Worm (Caenorhabditis elegans) whole organism, L1 larva: Measurements from ENCODE around the gene col-13.

Source experiments
- C04F5.9 ChIP-seq: sonication (generic microtip); optimal IDR thresholded peaks from 2 replicates; lab custom pipeline; 2016; ENCODE audit warnings: missing genetic modification characterization, missing compliant biosample characterization
- Y116A8C.19 ChIP-seq: sonication (generic microtip); optimal IDR thresholded peaks from 2 replicates; lab custom pipeline; 2016; ENCODE audit warnings: missing compliant biosample characterization, missing genetic modification characterization, borderline replicate concordance
- ama-1 ChIP-seq: fragments of 150-350 bp; optimal IDR thresholded peaks from 2 replicates; lab custom pipeline; 2014
- ceh-63 ChIP-seq: fragments of 200-800 bp; sonication (Bioruptor generic); optimal IDR thresholded peaks from 2 replicates; lab custom pipeline; 2018; ENCODE audit warnings: mild to moderate bottlenecking, missing genetic modification characterization, missing compliant biosample characterization
- ceh-88 ChIP-seq: fragments of 200-800 bp; sonication (Bioruptor generic); IDR thresholded peaks from 2 replicates; pipeline ENCODE4 v1.3.6; 2022; ENCODE audit warnings: missing genetic modification characterization, missing compliant biosample characterization
- ces-1 ChIP-seq: fragments of 150-350 bp; optimal IDR thresholded peaks from 2 replicates; lab custom pipeline; 2014; ENCODE audit warnings: missing biosample characterization, missing genetic modification reagents, missing genetic modification characterization
- dpl-1 ChIP-seq, 3 experiments: fragments of 150-350 bp in 2 of 3; sonication (generic microtip) in 1 of 3; optimal IDR thresholded peaks; 2 replicates each; lab custom pipeline; 2014 to 2017; ENCODE audit warnings: missing biosample characterization in 3 of 3, missing genetic modification characterization in 3 of 3, missing genetic modification reagents in 3 of 3
- dsc-1 ChIP-seq: sonication (generic microtip); optimal IDR thresholded peaks from 2 replicates; lab custom pipeline; 2016; ENCODE audit warnings: mild to moderate bottlenecking, missing genetic modification characterization, missing compliant biosample characterization
- efl-1 ChIP-seq, 4 experiments: fragments of 150-350 bp; optimal IDR thresholded peaks in 3 of 4; peaks in 1 of 4; 1 replicate in 1 of 4; 2 replicates in 3 of 4; lab custom pipeline; 2014; ENCODE audit warnings: missing biosample characterization in 2 of 4, missing genetic modification characterization in 2 of 4, missing genetic modification reagents in 2 of 4
- fkh-4 ChIP-seq: sonication (generic microtip); optimal IDR thresholded peaks from 2 replicates; lab custom pipeline; 2016; ENCODE audit warnings: missing compliant biosample characterization, missing genetic modification characterization, borderline replicate concordance
- fkh-8 ChIP-seq: sonication (generic microtip); optimal IDR thresholded peaks from 2 replicates; lab custom pipeline; 2016; ENCODE audit warnings: mild to moderate bottlenecking, missing genetic modification characterization, missing compliant biosample characterization
- hlh-17 ChIP-seq: fragments of 200-800 bp; sonication (Bioruptor generic); optimal IDR thresholded peaks from 2 replicates; lab custom pipeline; 2018; ENCODE audit warnings: missing genetic modification characterization, mild to moderate bottlenecking, missing compliant biosample characterization, moderate library complexity, borderline replicate concordance
- hlh-4 ChIP-seq: sonication (generic microtip); optimal IDR thresholded peaks from 2 replicates; lab custom pipeline; 2016; ENCODE audit warnings: mild to moderate bottlenecking, missing genetic modification characterization, missing compliant biosample characterization
- hpl-2 ChIP-seq: fragments of 150-350 bp; optimal IDR thresholded peaks from 2 replicates; lab custom pipeline; 2014; ENCODE audit warnings: missing biosample characterization, missing genetic modification reagents, missing genetic modification characterization
- jun-1 ChIP-seq: fragments of 150-350 bp; optimal IDR thresholded peaks from 2 replicates; lab custom pipeline; 2014; ENCODE audit warnings: missing biosample characterization, missing genetic modification reagents, missing genetic modification characterization
- lin-14 ChIP-seq: fragments of 200-800 bp; sonication (Bioruptor generic); optimal IDR thresholded peaks from 2 replicates; lab custom pipeline; 2018; ENCODE audit warnings: mild to moderate bottlenecking, missing genetic modification characterization, moderate library complexity, missing compliant biosample characterization
- lin-15B ChIP-seq: fragments of 150-350 bp; sonication (generic microtip); optimal IDR thresholded peaks from 3 replicates; lab custom pipeline; 2014; ENCODE audit warnings: missing biosample characterization, missing genetic modification characterization
- lin-35 ChIP-seq, 2 experiments: fragments of 150-350 bp; optimal IDR thresholded peaks; 2 replicates each; lab custom pipeline; 2014; ENCODE audit warnings: missing biosample characterization in 2 of 2, missing genetic modification characterization in 2 of 2, missing genetic modification reagents in 2 of 2
- lsy-2 ChIP-seq, 2 experiments: fragments of 150-350 bp; optimal IDR thresholded peaks; 2 replicates each; lab custom pipeline; 2014; ENCODE audit warnings: missing biosample characterization in 2 of 2, missing genetic modification characterization in 2 of 2
- mab-9 ChIP-seq: fragments of 200-800 bp; sonication (Bioruptor generic); IDR thresholded peaks from 2 replicates; pipeline ENCODE4 v1.3.6; 2022; ENCODE audit warnings: missing genetic modification reagents, missing genetic modification characterization, missing compliant biosample characterization
- mdl-1 ChIP-seq, 2 experiments: fragments of 150-350 bp; optimal IDR thresholded peaks; 2 replicates each; lab custom pipeline; 2014 to 2017; ENCODE audit warnings: missing biosample characterization in 2 of 2, missing genetic modification characterization in 2 of 2, inconsistent platforms in 1 of 2
- mep-1 ChIP-seq: fragments of 150-350 bp; optimal IDR thresholded peaks from 2 replicates; lab custom pipeline; 2014; ENCODE audit warnings: missing biosample characterization, missing genetic modification characterization
- nhr-11 ChIP-seq: fragments of 150-350 bp; optimal IDR thresholded peaks from 2 replicates; lab custom pipeline; 2014; ENCODE audit warnings: missing biosample characterization, missing genetic modification characterization
- nhr-12 ChIP-seq: sonication (generic microtip); optimal IDR thresholded peaks from 2 replicates; lab custom pipeline; 2017; ENCODE audit warnings: missing biosample characterization, missing genetic modification characterization
- nhr-19 ChIP-seq: fragments of 200-800 bp; sonication (Bioruptor generic); conservative IDR thresholded peaks from 2 replicates; pipeline ENCODE4 v1.3.6; 2022; ENCODE audit warnings: missing genetic modification characterization, missing compliant biosample characterization
- nhr-20 ChIP-seq: sonication (generic microtip); optimal IDR thresholded peaks from 2 replicates; lab custom pipeline; 2016; ENCODE audit warnings: mild to moderate bottlenecking, missing genetic modification characterization, missing compliant biosample characterization
- nhr-237 ChIP-seq: fragments of 150-350 bp; optimal IDR thresholded peaks from 2 replicates; lab custom pipeline; 2014; ENCODE audit warnings: missing biosample characterization, missing genetic modification characterization
- nhr-28 ChIP-seq: fragments of 150-350 bp; optimal IDR thresholded peaks from 2 replicates; lab custom pipeline; 2014; ENCODE audit warnings: missing biosample characterization, missing genetic modification characterization
- nhr-47 ChIP-seq: sonication (generic microtip); optimal IDR thresholded peaks from 2 replicates; lab custom pipeline; 2016; ENCODE audit warnings: mild to moderate bottlenecking, missing genetic modification characterization, moderate library complexity, missing compliant biosample characterization
- nhr-71 ChIP-seq: sonication (generic microtip); optimal IDR thresholded peaks from 2 replicates; lab custom pipeline; 2016; ENCODE audit warnings: mild to moderate bottlenecking, missing genetic modification characterization, moderate library complexity, missing compliant biosample characterization
- nhr-76 ChIP-seq: sonication (generic microtip); optimal IDR thresholded peaks from 2 replicates; lab custom pipeline; 2017; ENCODE audit warnings: missing biosample characterization, missing genetic modification characterization
- nhr-90 ChIP-seq: sonication (generic microtip); optimal IDR thresholded peaks from 2 replicates; lab custom pipeline; 2016; ENCODE audit warnings: mild to moderate bottlenecking, missing genetic modification characterization, missing compliant biosample characterization; ENCODE audit not compliant: poor library complexity
- pqm-1 ChIP-seq: sonication (generic microtip); optimal IDR thresholded peaks from 3 replicates; lab custom pipeline; 2017; ENCODE audit warnings: missing biosample characterization, missing genetic modification characterization
- snu-23 ChIP-seq: sonication (generic microtip); optimal IDR thresholded peaks from 2 replicates; lab custom pipeline; 2016; ENCODE audit warnings: missing genetic modification characterization, missing compliant biosample characterization
- sptf-1 ChIP-seq: fragments of 150-350 bp; optimal IDR thresholded peaks from 2 replicates; lab custom pipeline; 2014; ENCODE audit warnings: missing biosample characterization, missing genetic modification characterization
- swsn-7 ChIP-seq: sonication (generic microtip); optimal IDR thresholded peaks from 2 replicates; lab custom pipeline; 2016; ENCODE audit warnings: missing genetic modification characterization, missing compliant biosample characterization
- unc-30 ChIP-seq: sonication (generic microtip); optimal IDR thresholded peaks from 2 replicates; lab custom pipeline; 2017; ENCODE audit warnings: missing biosample characterization, missing genetic modification characterization
- unc-62 ChIP-seq: fragments of 150-350 bp; optimal IDR thresholded peaks from 2 replicates; lab custom pipeline; 2014; ENCODE audit warnings: missing biosample characterization, missing genetic modification reagents, missing genetic modification characterization
- unc-86 ChIP-seq: sonication (generic microtip); optimal IDR thresholded peaks from 2 replicates; lab custom pipeline; 2016; ENCODE audit warnings: missing genetic modification characterization, missing compliant biosample characterization
- unc-98 ChIP-seq: fragments of 200-800 bp; sonication (Bioruptor generic); IDR thresholded peaks from 2 replicates; pipeline ENCODE4 v1.3.6; 2022; ENCODE audit warnings: missing genetic modification characterization, missing compliant biosample characterization
- vab-15 ChIP-seq: sonication (generic microtip); optimal IDR thresholded peaks from 2 replicates; lab custom pipeline; 2017; ENCODE audit warnings: missing genotype, mild to moderate bottlenecking, missing genetic modification characterization, missing compliant biosample characterization
- xbp-1 ChIP-seq: sonication (generic microtip); optimal IDR thresholded peaks from 2 replicates; lab custom pipeline; 2016; ENCODE audit warnings: missing genetic modification characterization, missing compliant biosample characterization
- zag-1 ChIP-seq: fragments of 150-350 bp; optimal IDR thresholded peaks from 2 replicates; lab custom pipeline; 2014; ENCODE audit warnings: missing biosample characterization, missing genetic modification characterization
- zip-4 ChIP-seq: fragments of 200-800 bp; sonication (Bioruptor generic); optimal IDR thresholded peaks from 2 replicates; lab custom pipeline; 2018; ENCODE audit warnings: mild to moderate bottlenecking, missing genetic modification characterization, moderate library complexity, missing compliant biosample characterization
- ztf-4 ChIP-seq: fragments of 150-350 bp; optimal IDR thresholded peaks from 2 replicates; lab custom pipeline; 2014; ENCODE audit warnings: missing biosample characterization, missing genetic modification characterization

The col-13 gene

ce11 chrV:10421802-10422201 lies at the start of gene col-13:
col-13 (minus strand) TSS chrV:10421902.
- no peak for TF ChIP-seq C04F5.9
- no peak for TF ChIP-seq lin-15B (tag; lab: Kevin White, UChicago)
- TF ChIP-seq nhr-76 (tag; lab: Kevin White, UChicago), result no peak
- no peak for TF ChIP-seq efl-1 (optimal IDR thresholded peaks at IDR 0.05; lab: Kevin White, UChicago)
- TF ChIP-seq efl-1 (GFP tag; optimal IDR thresholded peaks at IDR 0.05 in 1 of 2; lab: Kevin White, UChicago), result no peak

ce11 chrV:10471007-10471406 lies 49.3 kb upstream of the col-13 start:
- TF ChIP-seq unc-86 (tag; lab: Kevin White, UChicago) (no peak), hpl-2 (GFP tag; lab: Kevin White, UChicago) (no peak), ces-1 (GFP tag; lab: Kevin White, UChicago) (no peak)
- TF ChIP-seq, all 84 proteins: peak for 0

- no peak for TF ChIP-seq dpl-1 (GFP tag; optimal IDR thresholded peaks at IDR 0.05; lab: Kevin White, UChicago)
- TF ChIP-seq efl-1 (optimal IDR thresholded peaks at IDR 0.05; lab: Kevin White, UChicago), result no peak
- peak in 1 of 2 experiments; percentile 71 for TF ChIP-seq efl-1 (GFP tag; optimal IDR thresholded peaks at IDR 0.05 in 1 of 2; lab: Kevin White, UChicago)
- TF ChIP-seq fkh-8, result peak; percentile 12
These were observed 48.1 kb upstream of the col-13 start for ce11 chrV:10469845-10470244.

- no peak for TF ChIP-seq ztf-4
- TF ChIP-seq mdl-1 (tag; optimal IDR thresholded peaks at IDR 0.05; lab: Kevin White, UChicago), result no peak
- TF ChIP-seq nhr-237 (tag; lab: Kevin White, UChicago), result no peak
- no peak for TF ChIP-seq unc-98 (GFP tag; lab: Robert Waterston, UW)
- TF ChIP-seq lin-35 (GFP tag; optimal IDR thresholded peaks at IDR 0.05; lab: Kevin White, UChicago), result no peak
- TF ChIP-seq nhr-11 (tag; lab: Kevin White, UChicago), result no peak
- TF ChIP-seq dsc-1 (tag; lab: Kevin White, UChicago), result no peak
- no peak for TF ChIP-seq nhr-12 (tag; lab: Kevin White, UChicago)
- TF ChIP-seq fkh-4 (tag; lab: Kevin White, UChicago), result no peak
- TF ChIP-seq nhr-19, result no peak
- no peak for TF ChIP-seq fkh-8
These were observed 47.0 kb upstream of the col-13 start for ce11 chrV:10468709-10469108.

- no peak for TF ChIP-seq unc-62 (GFP tag; lab: Kevin White, UChicago)
- TF ChIP-seq zip-4 (GFP tag; lab: Kevin White, UChicago), result no peak
- TF ChIP-seq pqm-1 (tag; lab: Kevin White, UChicago), result no peak
- TF ChIP-seq Y116A8C.19, result no peak
- TF ChIP-seq zag-1 (tag; lab: Kevin White, UChicago), result no peak
- no peak for TF ChIP-seq xbp-1 (tag; lab: Kevin White, UChicago)
- TF ChIP-seq swsn-7, result no peak
- no peak for TF ChIP-seq hlh-17 (GFP tag; lab: Kevin White, UChicago)
- no peak for TF ChIP-seq nhr-47
- TF ChIP-seq nhr-237 (tag; lab: Kevin White, UChicago), result no peak
- no peak for TF ChIP-seq sptf-1
- TF ChIP-seq ama-1 (lab: Kevin White, UChicago), result peak; percentile 64
- TF ChIP-seq nhr-71 (tag; lab: Kevin White, UChicago), result peak; percentile 32
- no peak for TF ChIP-seq mab-9
- no peak for TF ChIP-seq nhr-28 (tag; lab: Kevin White, UChicago)
- TF ChIP-seq nhr-11 (tag; lab: Kevin White, UChicago), result no peak
- peak; percentile 5 for TF ChIP-seq mep-1 (tag; lab: Kevin White, UChicago)
- no peak for TF ChIP-seq snu-23 (GFP tag; lab: Kevin White, UChicago)
- TF ChIP-seq lsy-2 (tag; optimal IDR thresholded peaks at IDR 0.05; lab: Kevin White, UChicago), result no peak
- TF ChIP-seq lin-14 (GFP tag; lab: Kevin White, UChicago), result peak; percentile 15
- no peak for TF ChIP-seq unc-98 (GFP tag; lab: Robert Waterston, UW)
- peak; percentile 8 for TF ChIP-seq nhr-20 (tag; lab: Kevin White, UChicago)
- no peak for TF ChIP-seq ceh-88 (GFP tag; lab: Robert Waterston, UW)
- TF ChIP-seq unc-86 (tag; lab: Kevin White, UChicago), result no peak
- TF ChIP-seq mdl-1 (tag; optimal IDR thresholded peaks at IDR 0.05; lab: Kevin White, UChicago), result peak in 1 of 2 experiments; percentile 27
- TF ChIP-seq jun-1, result no peak
- no peak for TF ChIP-seq hlh-4
- peak in 1 of 2 experiments; percentile 32 for TF ChIP-seq lin-35 (GFP tag; optimal IDR thresholded peaks at IDR 0.05; lab: Kevin White, UChicago)
- TF ChIP-seq nhr-90 (tag; lab: Kevin White, UChicago), result no peak
- no peak for TF ChIP-seq vab-15 (tag; lab: Kevin White, UChicago)
- TF ChIP-seq ceh-63 (GFP tag; lab: Kevin White, UChicago), result no peak
- no peak for TF ChIP-seq unc-30 (tag; lab: Kevin White, UChicago)
These were observed 46.5 kb upstream of the col-13 start, which contains the start of gene egl-9 for ce11 chrV:10468190-10468589. egl-9 (plus strand) TSS chrV:10468517.
